Worm (Caenorhabditis elegans): Measurements from ENCODE around the gene evl-20.

The evl-20 gene

ce11 chrII:8450750-8451149 is 6.6 kb downstream of the evl-20 start:
- no peak for TF ChIP-seq unc-39 (tag; optimal IDR thresholded peaks at IDR 0.05)
- TF ChIP-seq mxl-3 (GFP tag; optimal IDR thresholded peaks at IDR 0.05), result peak; percentile 2
- TF ChIP-seq nhr-41 (GFP tag; IDR thresholded peaks at IDR 0.05), result no peak
- peak in 1 of 2 experiments; percentile 40 for TF ChIP-seq hif-1 (tag; optimal IDR thresholded peaks at IDR 0.05)
- TF ChIP-seq nhr-111 (GFP tag; optimal IDR thresholded peaks at IDR 0.05), result no peak
- no peak for TF ChIP-seq attf-4 (tag; optimal IDR thresholded peaks at IDR 0.05)
- peak in 1 of 2 experiments; percentile 51 for TF ChIP-seq unc-62 (GFP tag; optimal IDR thresholded peaks at IDR 0.05 in 1 of 2)
- no peak for TF ChIP-seq unc-62 (tag; optimal IDR thresholded peaks at IDR 0.05)
- TF ChIP-seq nhr-25 (tag; optimal IDR thresholded peaks at IDR 0.05; ENCODE audit: borderline replicate concordance, insufficient read depth), result no peak
- no peak for TF ChIP-seq lsy-2 (tag; optimal IDR thresholded peaks at IDR 0.05)
- no peak for TF ChIP-seq Y48G9A.11 (GFP tag; IDR thresholded peaks at IDR 0.05)
- TF ChIP-seq zip-2 (tag; optimal IDR thresholded peaks at IDR 0.05), result no peak

- TF ChIP-seq aha-1 (tag) (peak; percentile 100), dve-1 (tag; optimal IDR thresholded peaks at IDR 0.05; ENCODE audit: insufficient read depth) (no peak), unc-130 (GFP tag; optimal IDR thresholded peaks at IDR 0.05) (no peak), set-16 (GFP tag; IDR thresholded peaks at IDR 0.05) (peak; percentile 32; the same call in 1 of the 2 replicates), mep-1 (tag; optimal IDR thresholded peaks at IDR 0.05) (peak; percentile 18), tra-1 (GFP tag; IDR thresholded peaks at IDR 0.05) (0 out of 2 replicates have a peak, but pooled peaks have one; percentile 13), hif-1 (tag; optimal IDR thresholded peaks at IDR 0.05) (peak; percentile 94 to 99), ceh-32 (tag; optimal IDR thresholded peaks at IDR 0.05; ENCODE audit: poor library complexity) (no peak), nhr-102 (tag; optimal IDR thresholded peaks at IDR 0.05) (no peak), egl-43 (GFP tag; IDR thresholded peaks at IDR 0.05) (peak; percentile 34; the same call in 1 of the 2 replicates), hlh-30 (tag; optimal IDR thresholded peaks at IDR 0.05; ENCODE audit: insufficient read depth) (peak; percentile 32)
These were observed 7.3 kb downstream of the evl-20 start for ce11 chrII:8451425-8451824.

ce11 chrII:8454513-8454912 is 10.4 kb downstream of the evl-20 start, which contains the start of gene F22B5.5:
Gene F22B5.5 (minus strand): TSS chrII:8454613.
- TF ChIP-seq R02D3.7 (tag; optimal IDR thresholded peaks at IDR 0.05) (no peak), lim-7 (GFP tag; IDR thresholded peaks at IDR 0.05) (no peak)

DNA sequence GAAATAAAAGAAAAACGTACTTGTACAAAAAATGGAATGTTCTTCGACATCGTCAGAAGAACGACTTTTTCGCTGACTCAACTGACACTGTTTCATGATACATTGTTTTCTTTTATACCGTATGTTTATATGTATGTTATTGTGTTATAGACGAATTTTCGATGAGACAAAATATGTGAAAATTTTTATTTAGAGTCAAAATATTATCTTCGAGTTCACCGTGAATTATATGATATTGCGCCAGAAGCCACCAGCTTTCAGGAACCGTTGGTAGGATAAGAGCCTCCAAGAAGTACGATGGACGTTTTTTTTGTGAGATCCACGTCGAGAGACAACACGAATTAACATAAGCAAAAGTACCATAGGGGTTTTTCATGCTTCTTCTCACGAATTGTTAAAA is 12.0 kb downstream of the evl-20 start, which contains the start of gene F22B5.6:
F22B5.6 (minus strand) TSS at position 101 of the 400 bp plus-strand sequence.
- TF ChIP-seq aly-2 (tag; optimal IDR thresholded peaks at IDR 0.05) (no peak), tag-97 (GFP tag; IDR thresholded peaks at IDR 0.05) (no peak), madf-5 (GFP tag; IDR thresholded peaks at IDR 0.05) (no peak), lin-38 (GFP tag; IDR thresholded peaks at IDR 0.05) (no peak), ceh-44 (GFP tag; IDR thresholded peaks at IDR 0.05) (no peak), ceh-32 (tag; optimal IDR thresholded peaks at IDR 0.05; ENCODE audit: poor library complexity) (no peak), T20F7.1 (GFP tag; optimal IDR thresholded peaks at IDR 0.05) (no peak)

DNA sequence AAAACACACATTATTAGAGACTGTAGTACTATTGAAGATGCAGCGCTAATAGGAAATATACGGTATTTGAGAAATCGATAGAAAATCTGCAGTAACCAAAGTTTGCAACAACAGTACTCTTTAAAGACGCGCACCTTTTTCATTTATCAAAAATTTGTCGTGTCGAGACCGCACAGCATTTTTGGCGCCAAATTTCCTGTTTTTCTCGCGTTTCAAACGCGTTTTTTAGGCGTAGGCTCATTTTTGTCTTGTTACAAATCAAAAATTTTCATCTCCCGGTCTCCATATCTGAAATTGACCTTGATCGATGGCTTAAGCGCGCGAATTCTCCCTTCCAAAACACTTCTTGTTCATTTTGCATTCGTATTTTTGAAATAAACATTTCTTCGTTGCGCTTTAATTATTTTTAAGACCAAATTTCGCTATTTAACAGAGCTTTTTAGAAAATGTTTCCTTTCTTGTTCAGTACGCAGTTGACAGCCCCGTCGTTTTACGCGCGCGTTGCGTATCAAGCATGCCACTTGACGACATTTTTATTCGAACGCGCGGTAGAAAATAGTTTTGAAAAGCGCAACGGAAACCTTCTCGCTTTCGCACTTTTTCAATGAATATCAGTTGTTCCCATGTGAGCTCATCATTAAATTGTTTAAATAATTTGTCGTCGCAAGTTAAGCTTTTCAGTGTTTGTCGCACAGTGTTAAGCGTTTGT is 12.7 kb downstream of the evl-20 start:
- TF ChIP-seq lin-38 (GFP tag; IDR thresholded peaks at IDR 0.05) (0 out of 2 replicates have a peak, but pooled peaks have one; percentile 22), D1046.2 (GFP tag; IDR thresholded peaks at IDR 0.05) (no peak), unc-130 (GFP tag; optimal IDR thresholded peaks at IDR 0.05) (peak; percentile 21), dpl-1 (GFP tag; optimal IDR thresholded peaks at IDR 0.05) (peak; percentile 13), ceh-44 (GFP tag; IDR thresholded peaks at IDR 0.05) (no peak), skn-1 (tag; optimal IDR thresholded peaks at IDR 0.05) (no peak)

Data from whole organism, L4 larva.